Fruit fly (Drosophila melanogaster) whole organism, embryonic: Measurements from ENCODE around the gene CG4017.

ENCODE experiments used
- Adf1 ChIP-seq: fragments of 200-800 bp; sonication (Bioruptor generic); IDR thresholded peaks from 2 replicates; pipeline ENCODE4 v1.3.6; 2022; ENCODE audit warnings: missing biosample characterization, missing genetic modification characterization
- Awh ChIP-seq: fragments of 200-800 bp; sonication (Bioruptor generic); IDR thresholded peaks from 2 replicates; pipeline ENCODE4, ENCODE4 v1.3.6; 2022; ENCODE audit warnings: missing biosample characterization, missing genetic modification characterization
- CG10147 ChIP-seq: fragments of 200-800 bp; sonication (Bioruptor generic); optimal IDR thresholded peaks from 2 replicates; lab custom pipeline; 2019; ENCODE audit warnings: missing biosample characterization, mild to moderate bottlenecking, missing genetic modification characterization, moderate library complexity
- CG1024 ChIP-seq: fragments of 200-800 bp; sonication (Bioruptor generic); IDR thresholded peaks from 2 replicates; pipeline ENCODE4 v1.3.6; 2022; ENCODE audit warnings: missing biosample characterization, missing genetic modification characterization
- CG14667 ChIP-seq: fragments of 200-800 bp; sonication (Bioruptor generic); IDR thresholded peaks from 2 replicates; pipeline ENCODE4 v1.3.6; 2022; ENCODE audit warnings: missing biosample characterization, missing genetic modification characterization
- CG17186 ChIP-seq: fragments of 200-800 bp; sonication (Bioruptor generic); optimal IDR thresholded peaks from 3 replicates; lab custom pipeline; 2017; ENCODE audit warnings: missing biosample characterization, missing genetic modification reagents, missing genetic modification characterization
- CG2199 ChIP-seq: fragments of 200-800 bp; sonication (Bioruptor generic); IDR thresholded peaks from 3 replicates; pipeline ENCODE4 v1.3.6; 2022; ENCODE audit warnings: missing biosample characterization, missing genetic modification characterization
- CG2875 ChIP-seq: fragments of 200-800 bp; sonication (Bioruptor generic); optimal IDR thresholded peaks from 2 replicates; lab custom pipeline; 2017; ENCODE audit warnings: missing biosample characterization, mild to moderate bottlenecking, missing genetic modification characterization, missing genetic modification reagents
- CG31365 ChIP-seq: fragments of 200-800 bp; sonication (Bioruptor generic); optimal IDR thresholded peaks from 2 replicates; lab custom pipeline; 2018; ENCODE audit warnings: missing biosample characterization, mild to moderate bottlenecking, missing genetic modification characterization
- CG34224 ChIP-seq: fragments of 200-800 bp; sonication (Bioruptor generic); IDR thresholded peaks from 3 replicates; pipeline ENCODE4 v1.3.6; 2022; ENCODE audit warnings: missing biosample characterization, missing genetic modification characterization; ENCODE audit not compliant: partially characterized antibody
- CG3995 ChIP-seq: fragments of 200-800 bp; sonication (Bioruptor generic); optimal IDR thresholded peaks from 3 replicates; lab custom pipeline; 2016; ENCODE audit warnings: missing biosample characterization, missing genetic modification characterization
- CG4360 ChIP-seq: fragments of 200-800 bp; sonication (Bioruptor generic); IDR thresholded peaks from 2 replicates; pipeline ENCODE4 v1.3.6; 2022; ENCODE audit warnings: missing biosample characterization, missing genetic modification characterization
- CG5245 ChIP-seq: fragments of 200-800 bp; sonication (Bioruptor generic); optimal IDR thresholded peaks from 3 replicates; lab custom pipeline; 2016; ENCODE audit warnings: missing biosample characterization, missing genetic modification characterization
- CG6254 ChIP-seq: fragments of 200-800 bp; sonication (Bioruptor generic); optimal IDR thresholded peaks from 3 replicates; lab custom pipeline; 2017; ENCODE audit warnings: mild to moderate bottlenecking, missing biosample characterization, missing genetic modification reagents, missing genetic modification characterization
- CG7271 ChIP-seq: fragments of 200-800 bp; sonication (Bioruptor generic); optimal IDR thresholded peaks from 2 replicates; lab custom pipeline; 2018; ENCODE audit warnings: missing biosample characterization, mild to moderate bottlenecking, missing genetic modification characterization, moderate library complexity
- CG9797 ChIP-seq: fragments of 200-800 bp; sonication (Bioruptor generic); optimal IDR thresholded peaks from 3 replicates; lab custom pipeline; 2018; ENCODE audit warnings: missing biosample characterization, mild to moderate bottlenecking, missing genetic modification characterization
- Drgx ChIP-seq: fragments of 200-800 bp; sonication (Bioruptor generic); IDR thresholded peaks from 2 replicates; pipeline ENCODE4 v1.3.6; 2022; ENCODE audit warnings: missing biosample characterization, missing genetic modification characterization
- ERR ChIP-seq: fragments of 200-800 bp; sonication (Bioruptor generic); optimal IDR thresholded peaks from 2 replicates; lab custom pipeline; 2016; ENCODE audit warnings: missing biosample characterization, missing genetic modification characterization
- Eip74EF ChIP-seq, 2 experiments: fragments of 200-800 bp in 1 of 2; fragments of >200 bp in 1 of 2; sonication (Bioruptor generic) in 1 of 2; optimal IDR thresholded peaks; 2 replicates each; lab custom pipeline; 2017 to 2019; ENCODE audit warnings: missing biosample characterization in 2 of 2, missing genetic modification characterization in 2 of 2, mild to moderate bottlenecking in 1 of 2, moderate library complexity in 1 of 2
- Gug ChIP-seq: fragments of 200-800 bp; sonication (Bioruptor generic); IDR thresholded peaks from 4 replicates; pipeline ENCODE4 v1.3.6; 2022; ENCODE audit warnings: missing biosample characterization, missing genetic modification characterization
- NfI ChIP-seq: fragments of 200-800 bp; sonication (Bioruptor generic); optimal IDR thresholded peaks from 3 replicates; lab custom pipeline; 2018; ENCODE audit warnings: missing biosample characterization, mild to moderate bottlenecking, missing genetic modification characterization, moderate library complexity
- Scr ChIP-seq: fragments of 200-800 bp; sonication (Bioruptor generic); IDR thresholded peaks from 2 replicates; pipeline ENCODE4 v1.3.6; 2022; ENCODE audit warnings: missing biosample characterization, missing genetic modification characterization; ENCODE audit not compliant: partially characterized antibody
- Side ChIP-seq: fragments of 200-800 bp; sonication (Bioruptor generic); optimal IDR thresholded peaks from 2 replicates; lab custom pipeline; 2016; ENCODE audit warnings: missing biosample characterization, missing genetic modification characterization
- abd-A ChIP-seq: fragments of 200-800 bp; sonication (Bioruptor generic); optimal IDR thresholded peaks from 3 replicates; lab custom pipeline; 2019; ENCODE audit warnings: missing biosample characterization, mild to moderate bottlenecking, missing genetic modification characterization, moderate library complexity
- amos ChIP-seq: fragments of 200-800 bp; sonication (Bioruptor generic); IDR thresholded peaks from 2 replicates; pipeline ENCODE4 v1.3.6; 2022; ENCODE audit warnings: missing biosample characterization, missing genetic modification characterization; ENCODE audit not compliant: partially characterized antibody
- bbx ChIP-seq: fragments of 200-800 bp; sonication (Bioruptor generic); IDR thresholded peaks from 2 replicates; pipeline ENCODE4 v1.3.6; 2022; ENCODE audit warnings: missing biosample characterization, missing genetic modification characterization; ENCODE audit not compliant: partially characterized antibody
- bcd ChIP-seq: fragments of 200-800 bp; sonication (Bioruptor generic); optimal IDR thresholded peaks from 2 replicates; lab custom pipeline; 2017; ENCODE audit warnings: missing biosample characterization, mild to moderate bottlenecking, missing genetic modification characterization
- bigmax ChIP-seq: fragments of 200-800 bp; sonication (Bioruptor generic); optimal IDR thresholded peaks from 2 replicates; lab custom pipeline; 2018; ENCODE audit warnings: missing biosample characterization, mild to moderate bottlenecking, missing genetic modification characterization
- btn ChIP-seq: fragments of 200-800 bp; sonication (Bioruptor generic); optimal IDR thresholded peaks from 2 replicates; lab custom pipeline; 2016; ENCODE audit warnings: missing biosample characterization, missing genetic modification characterization
- chinmo ChIP-seq: fragments of 200-800 bp; sonication (Bioruptor generic); IDR thresholded peaks from 4 replicates; pipeline ENCODE4 v1.3.6; 2022; ENCODE audit warnings: missing biosample characterization, missing genetic modification characterization; ENCODE audit not compliant: partially characterized antibody
- ci ChIP-seq: fragments of 200-800 bp; sonication (Bioruptor generic); IDR thresholded peaks from 3 replicates; pipeline ENCODE4 v1.3.6; 2022; ENCODE audit warnings: missing biosample characterization, missing genetic modification characterization
- crp ChIP-seq, 2 experiments: fragments of 200-800 bp; sonication (Bioruptor generic); optimal IDR thresholded peaks; 2 replicates in 1 of 2; 3 replicates in 1 of 2; lab custom pipeline; 2017; ENCODE audit warnings: missing biosample characterization in 2 of 2, missing genetic modification characterization in 2 of 2, mild to moderate bottlenecking in 1 of 2, moderate library complexity in 1 of 2
- dmrt99B ChIP-seq: fragments of 200-800 bp; sonication (Bioruptor generic); optimal IDR thresholded peaks from 2 replicates; lab custom pipeline; 2018; ENCODE audit warnings: missing biosample characterization, mild to moderate bottlenecking, missing genetic modification characterization, moderate library complexity
- gfzf ChIP-seq: fragments of 200-800 bp; sonication (Bioruptor generic); optimal IDR thresholded peaks from 2 replicates; lab custom pipeline; 2016; ENCODE audit warnings: missing biosample characterization, mild to moderate bottlenecking, missing genetic modification characterization, moderate library complexity
- hb ChIP-seq: fragments of 200-800 bp; sonication (Bioruptor generic); IDR thresholded peaks from 3 replicates; pipeline ENCODE4 v1.3.6; 2022; ENCODE audit warnings: missing biosample characterization, missing genetic modification characterization; ENCODE audit not compliant: partially characterized antibody
- her ChIP-seq: fragments of 200-800 bp; sonication (Bioruptor generic); optimal IDR thresholded peaks from 2 replicates; lab custom pipeline; 2016; ENCODE audit warnings: missing biosample characterization, missing genetic modification characterization
- inv ChIP-seq: fragments of 200-800 bp; sonication (Bioruptor generic); IDR thresholded peaks from 2 replicates; pipeline ENCODE4 v1.3.6; 2022; ENCODE audit warnings: missing biosample characterization, missing genetic modification characterization; ENCODE audit not compliant: partially characterized antibody
- jigr1 ChIP-seq: fragments of 200-800 bp; sonication (Bioruptor generic); IDR thresholded peaks from 3 replicates; pipeline ENCODE4 v1.3.6; 2022; ENCODE audit warnings: missing biosample characterization, missing genetic modification characterization
- lbe ChIP-seq: fragments of 200-800 bp; sonication (Bioruptor generic); optimal IDR thresholded peaks from 2 replicates; lab custom pipeline; 2016; ENCODE audit warnings: missing biosample characterization, mild to moderate bottlenecking, missing genetic modification characterization
- lilli ChIP-seq: fragments of 200-800 bp; sonication (Bioruptor generic); optimal IDR thresholded peaks from 3 replicates; lab custom pipeline; 2016; ENCODE audit warnings: missing biosample characterization, missing genetic modification characterization
- mam ChIP-seq: fragments of 200-800 bp; sonication (Bioruptor generic); optimal IDR thresholded peaks from 3 replicates; lab custom pipeline; 2016; ENCODE audit warnings: missing biosample characterization, missing genetic modification characterization
- nmo ChIP-seq: fragments of 200-800 bp; sonication (Bioruptor generic); optimal IDR thresholded peaks from 2 replicates; lab custom pipeline; 2018; ENCODE audit warnings: missing biosample characterization, mild to moderate bottlenecking, missing genetic modification characterization, moderate library complexity
- pan ChIP-seq, 4 experiments: fragments of >200 bp in 3 of 4; fragments of 200-800 bp in 1 of 4; sonication (Bioruptor generic) in 1 of 4; optimal IDR thresholded peaks in 3 of 4; IDR thresholded peaks in 1 of 4; 2 replicates each; pipeline versions ENCODE4 v1.3.6 to Lab custom; 2017 to 2022; ENCODE audit warnings: missing biosample characterization in 2 of 4, missing genetic modification characterization in 2 of 4, mixed read lengths in 1 of 4
- prd ChIP-seq, 3 experiments: fragments of >200 bp in 2 of 3; fragments of 200-800 bp in 1 of 3; sonication (Bioruptor generic) in 1 of 3; optimal IDR thresholded peaks in 2 of 3; IDR thresholded peaks in 1 of 3; 2 replicates in 2 of 3; 3 replicates in 1 of 3; pipeline versions ENCODE4 v1.3.6 to Lab custom; 2017 to 2022; ENCODE audit warnings: missing biosample characterization in 1 of 3, missing genetic modification characterization in 1 of 3
- slou ChIP-seq: fragments of 200-800 bp; sonication (Bioruptor generic); optimal IDR thresholded peaks from 3 replicates; lab custom pipeline; 2016; ENCODE audit warnings: missing biosample characterization, missing genetic modification characterization
- stwl ChIP-seq: fragments of 200-800 bp; sonication (Bioruptor generic); optimal IDR thresholded peaks from 3 replicates; lab custom pipeline; 2018; ENCODE audit warnings: missing biosample characterization, mild to moderate bottlenecking, missing genetic modification characterization, moderate library complexity
- sug ChIP-seq: fragments of 200-800 bp; optimal IDR thresholded peaks from 2 replicates; lab custom pipeline; 2019; ENCODE audit warnings: missing biosample characterization, mild to moderate bottlenecking, missing genetic modification characterization, moderate library complexity

Gene CG4017

DNA sequence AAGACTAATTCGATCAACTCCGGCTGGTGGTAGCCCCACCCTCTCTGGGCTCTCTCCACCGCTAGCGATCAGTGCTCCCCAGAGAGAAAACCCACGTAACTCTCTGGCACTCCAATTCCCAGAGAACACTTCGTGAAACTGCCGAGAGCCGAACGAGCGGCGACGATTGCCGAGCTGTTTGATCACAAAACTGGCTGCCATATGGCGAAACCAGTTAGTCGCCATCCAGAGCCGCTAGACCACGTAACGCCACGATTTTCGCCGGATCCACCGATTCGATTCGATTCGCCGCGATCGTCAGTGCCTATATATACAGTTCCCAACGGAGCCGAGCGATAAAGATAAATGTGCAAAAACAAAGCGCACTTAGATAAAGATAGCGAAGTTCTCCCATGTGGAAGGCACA lies 15.3 kb downstream of the CG4017 start, which contains the start of gene IP3K1 (continued):
- TF ChIP-seq bbx (GFP tag; lab: Robert Waterston, UW): peak; percentile 74
- TF ChIP-seq Eip74EF (GFP tag; optimal IDR thresholded peaks at IDR 0.05; lab: Kevin White, UChicago): peak in 1 of 2 experiments; percentile 61
- TF ChIP-seq CG34224 (GFP tag; lab: Robert Waterston, UW): peak; percentile 74
- TF ChIP-seq her (GFP tag; lab: Kevin White, UChicago): peak; percentile 61
- TF ChIP-seq stwl (tag; lab: Kevin White, UChicago): peak; percentile 1
- TF ChIP-seq jigr1 (GFP tag; lab: Robert Waterston, UW): no peak
- TF ChIP-seq CG6254 (GFP tag; lab: Kevin White, UChicago): no peak
- no peak for TF ChIP-seq CG5245
- TF ChIP-seq lilli (GFP tag; lab: Kevin White, UChicago): peak; percentile 16
- TF ChIP-seq Awh (GFP tag; lab: Robert Waterston, UW): peak; percentile 44; the same call in 1 of the 2 replicates
- TF ChIP-seq bcd (GFP tag; lab: Kevin White, UChicago): peak; percentile 27
- peak; percentile 16 for TF ChIP-seq CG2875
- TF ChIP-seq Adf1 (GFP tag; lab: Robert Waterston, UW): peak; percentile 45; the same call in 1 of the 2 replicates
- TF ChIP-seq dmrt99B (tag; lab: Kevin White, UChicago): peak; percentile 27
- no peak for TF ChIP-seq CG9797
- peak; percentile 96; the same call in 3 of the 4 replicates for TF ChIP-seq chinmo (GFP tag; lab: Robert Waterston, UW)
- TF ChIP-seq CG2199 (GFP tag; lab: Robert Waterston, UW): 0 out of 3 replicates have a peak, but pooled peaks have one; percentile 70
- TF ChIP-seq btn (GFP tag; lab: Kevin White, UChicago): peak; percentile 24
- no peak for TF ChIP-seq bigmax
- peak; percentile 43; the same call in 1 of the 2 replicates for TF ChIP-seq Scr (GFP tag; lab: Robert Waterston, UW)
- no peak for TF ChIP-seq gfzf (GFP tag; lab: Kevin White, UChicago)
- peak; percentile 28 for TF ChIP-seq Side (GFP tag; lab: Kevin White, UChicago)
- no peak for TF ChIP-seq crp (GFP tag; optimal IDR thresholded peaks at IDR 0.05; lab: Kevin White, UChicago)
- peak; percentile 75 for TF ChIP-seq sug
- TF ChIP-seq abd-A: peak; percentile 72
- TF ChIP-seq CG7271 (tag; lab: Kevin White, UChicago): no peak
- 0 out of 4 replicates have a peak, but pooled peaks have one; percentile 19 for TF ChIP-seq Gug (GFP tag; lab: Robert Waterston, UW)
- peak; percentile 73; the same call in 2 of the 3 replicates for TF ChIP-seq ci (GFP tag; lab: Robert Waterston, UW)
- no peak for TF ChIP-seq nmo (GFP tag; lab: Kevin White, UChicago)
- no peak for TF ChIP-seq prd (optimal IDR thresholded peaks at IDR 0.05; lab: Kevin White, UChicago)
- TF ChIP-seq prd (GFP tag; IDR thresholded peaks at IDR 0.05; lab: Robert Waterston, UW): no peak
- TF ChIP-seq pan (optimal IDR thresholded peaks at IDR 0.05; lab: Kevin White, UChicago): no peak
- peak in 1 of 2 experiments; percentile 46 for TF ChIP-seq pan (GFP tag; optimal IDR thresholded peaks at IDR 0.05 in 1 of 2, IDR thresholded peaks at IDR 0.05 in 1 of 2)
- peak; percentile 10 for TF ChIP-seq mam
- peak; percentile 24 for TF ChIP-seq CG31365 (tag; lab: Kevin White, UChicago)
- no peak for TF ChIP-seq slou
- no peak for TF ChIP-seq CG17186
- peak; percentile 16; the same call in 1 of the 2 replicates for TF ChIP-seq CG4360
- peak; percentile 3 for TF ChIP-seq NfI
- TF ChIP-seq inv (GFP tag; lab: Robert Waterston, UW): peak; percentile 39; the same call in 1 of the 2 replicates
- TF ChIP-seq CG1024 (GFP tag; lab: Robert Waterston, UW): peak; percentile 3; the same call in 1 of the 2 replicates
- TF ChIP-seq CG10147: peak; percentile 20
- peak; percentile 51; the same call in 1 of the 2 replicates for TF ChIP-seq amos
- TF ChIP-seq hb (GFP tag; lab: Robert Waterston, UW): no peak
- TF ChIP-seq lbe: peak; percentile 63
- TF ChIP-seq CG14667: no peak
- TF ChIP-seq Drgx (GFP tag; lab: Robert Waterston, UW): peak; percentile 60
- peak; percentile 28 for TF ChIP-seq ERR (GFP tag; lab: Kevin White, UChicago)
- no peak for TF ChIP-seq CG3995
